Worm (Caenorhabditis elegans): ENCODE measurements around the gene nhr-260.

Gene nhr-260

DNA sequence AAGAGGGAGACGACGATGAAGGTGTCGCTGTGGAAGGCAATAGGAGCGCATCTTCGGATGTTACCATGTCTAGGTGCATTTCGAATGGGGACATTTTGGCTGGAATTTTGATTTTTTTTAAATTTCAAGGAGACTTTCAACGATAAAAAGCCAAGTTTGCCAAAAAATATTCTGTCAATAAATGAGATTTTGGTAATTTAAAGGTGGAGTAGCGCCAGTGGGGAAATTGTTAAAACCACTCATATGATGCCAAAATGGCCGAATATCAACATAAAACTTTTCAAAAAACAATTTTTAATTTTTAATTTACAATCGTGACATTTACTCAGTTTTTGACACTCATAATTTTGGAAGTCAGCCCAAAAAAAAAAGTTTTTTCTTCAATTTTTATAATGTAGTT, at the start of gene nhr-260:
Gene nhr-260, minus strand, starts transcription at position 101 of the 400 bp plus-strand sequence.
- TF ChIP-seq klf-2 (GFP tag; conservative IDR thresholded peaks at IDR 0.05): no peak

DNA sequence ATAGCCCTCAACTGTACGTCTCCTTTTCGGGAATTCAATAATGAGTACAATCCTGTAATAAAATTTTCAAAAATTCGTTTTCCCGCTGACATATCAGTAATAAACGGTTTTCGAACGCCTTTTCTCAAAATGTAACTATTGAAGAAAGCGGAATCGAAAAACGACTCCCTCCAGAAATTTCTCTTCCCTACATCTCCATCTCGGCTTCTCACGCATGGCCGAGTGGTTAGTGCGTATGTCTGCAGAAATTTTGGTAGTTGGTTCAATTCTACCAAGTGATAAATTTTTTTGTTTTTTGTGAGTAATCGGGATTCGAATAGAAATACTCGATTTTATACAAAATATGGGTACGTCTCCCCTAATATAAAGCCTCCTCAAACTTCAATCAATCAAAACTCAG, 49.7 kb upstream of the nhr-260 start:
- peak; percentile 93 for TF ChIP-seq ztf-23 (GFP tag; IDR thresholded peaks at IDR 0.05)
- TF ChIP-seq klf-2 (GFP tag; conservative IDR thresholded peaks at IDR 0.05): peak; percentile 93
- TF ChIP-seq T22C8.4 (GFP tag; IDR thresholded peaks at IDR 0.05): peak; percentile 85
- TF ChIP-seq ztf-29 (GFP tag; IDR thresholded peaks at IDR 0.05): peak; percentile 74; the same call in 1 of the 2 replicates
- TF ChIP-seq flt-1 (GFP tag; IDR thresholded peaks at IDR 0.05): peak; percentile 82
- peak; percentile 80 for TF ChIP-seq ref-1 (GFP tag; conservative IDR thresholded peaks at IDR 0.05)
- peak; percentile 92 for TF ChIP-seq tab-1 (GFP tag; IDR thresholded peaks at IDR 0.05)

DNA sequence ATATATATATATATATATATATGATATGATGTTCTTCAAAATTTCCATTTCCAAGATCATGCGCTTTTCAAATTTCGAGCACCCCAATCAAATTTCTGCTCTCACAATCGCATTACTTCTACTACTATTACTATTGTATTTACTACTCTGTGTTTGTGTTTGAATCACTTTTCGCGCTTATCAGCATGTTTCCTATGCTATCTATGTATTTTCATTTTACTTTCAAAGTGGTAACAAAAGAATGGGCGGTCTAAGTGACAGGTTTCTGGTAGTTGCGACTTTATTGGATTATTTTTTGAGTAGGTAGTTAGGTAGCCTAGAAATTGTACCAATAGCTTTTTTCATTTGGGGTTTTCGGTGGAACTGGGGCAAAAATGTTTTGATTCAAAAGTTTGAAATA, 46.7 kb upstream of the nhr-260 start:
- TF ChIP-seq tab-1 (GFP tag; IDR thresholded peaks at IDR 0.05) (no peak), ref-1 (GFP tag; conservative IDR thresholded peaks at IDR 0.05) (no peak), ztf-29 (GFP tag; IDR thresholded peaks at IDR 0.05) (no peak), flt-1 (GFP tag; IDR thresholded peaks at IDR 0.05) (no peak), cog-1 (tag; optimal IDR thresholded peaks at IDR 0.05) (no peak), klf-2 (GFP tag; conservative IDR thresholded peaks at IDR 0.05) (no peak), ztf-23 (GFP tag; IDR thresholded peaks at IDR 0.05) (no peak)

DNA sequence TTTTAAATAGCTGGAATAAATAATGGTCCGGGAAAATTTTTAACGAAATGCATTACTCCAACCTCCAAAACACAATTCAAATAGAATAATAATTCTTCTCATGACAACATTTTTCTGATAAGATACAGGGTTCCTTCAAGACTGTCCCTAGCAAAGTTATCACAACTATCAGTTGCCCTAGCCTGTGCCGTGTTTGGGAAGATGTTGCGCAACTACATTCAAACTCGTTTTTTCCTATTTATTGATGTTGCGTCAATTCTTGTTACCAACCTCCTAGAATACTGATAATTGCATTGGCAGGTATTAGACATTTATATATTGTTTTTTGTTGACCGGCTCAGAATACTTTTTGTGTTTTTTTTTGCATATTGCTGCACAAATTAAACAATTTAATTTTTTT, 43.6 kb upstream of the nhr-260 start:
- TF ChIP-seq T22C8.4 (GFP tag; IDR thresholded peaks at IDR 0.05) (no peak), ztf-23 (GFP tag; IDR thresholded peaks at IDR 0.05) (no peak), klf-2 (GFP tag; conservative IDR thresholded peaks at IDR 0.05) (no peak), med-1 (GFP tag; optimal IDR thresholded peaks at IDR 0.05; ENCODE audit: insufficient read depth) (no peak), ztf-29 (GFP tag; IDR thresholded peaks at IDR 0.05) (no peak), ref-1 (GFP tag; conservative IDR thresholded peaks at IDR 0.05) (no peak), flt-1 (GFP tag; IDR thresholded peaks at IDR 0.05) (no peak), tab-1 (GFP tag; IDR thresholded peaks at IDR 0.05) (no peak), cog-1 (tag; optimal IDR thresholded peaks at IDR 0.05) (no peak)

DNA sequence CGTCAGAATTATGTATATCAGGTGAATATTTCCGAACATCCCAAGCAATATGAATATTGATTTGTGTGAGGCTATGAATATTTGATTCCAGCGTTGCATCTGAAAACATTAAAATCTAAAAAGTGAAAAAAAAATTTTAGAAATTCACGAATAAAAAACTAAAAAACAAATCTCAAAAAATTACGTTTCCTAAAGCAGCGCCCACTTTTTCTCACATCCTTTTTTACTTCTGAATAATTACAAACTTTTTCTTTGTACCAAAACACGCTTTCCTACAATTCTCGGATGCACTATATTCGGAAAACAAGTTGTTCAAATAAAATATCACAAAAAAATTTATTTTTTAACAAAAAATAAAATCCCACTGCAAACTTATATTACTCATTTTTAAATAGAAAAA, 41.6 kb upstream of the nhr-260 start, which contains the start of gene srsx-8:
Gene srsx-8, minus strand, starts transcription at position 101 of the 400 bp plus-strand sequence.
- TF ChIP-seq ztf-29 (GFP tag; IDR thresholded peaks at IDR 0.05) (no peak), tab-1 (GFP tag; IDR thresholded peaks at IDR 0.05) (no peak), ref-1 (GFP tag; conservative IDR thresholded peaks at IDR 0.05) (no peak), T22C8.4 (GFP tag; IDR thresholded peaks at IDR 0.05) (no peak), med-1 (GFP tag; optimal IDR thresholded peaks at IDR 0.05; ENCODE audit: insufficient read depth) (no peak), cog-1 (tag; optimal IDR thresholded peaks at IDR 0.05) (no peak), klf-2 (GFP tag; conservative IDR thresholded peaks at IDR 0.05) (no peak), flt-1 (GFP tag; IDR thresholded peaks at IDR 0.05) (no peak), ztf-23 (GFP tag; IDR thresholded peaks at IDR 0.05) (no peak)

DNA sequence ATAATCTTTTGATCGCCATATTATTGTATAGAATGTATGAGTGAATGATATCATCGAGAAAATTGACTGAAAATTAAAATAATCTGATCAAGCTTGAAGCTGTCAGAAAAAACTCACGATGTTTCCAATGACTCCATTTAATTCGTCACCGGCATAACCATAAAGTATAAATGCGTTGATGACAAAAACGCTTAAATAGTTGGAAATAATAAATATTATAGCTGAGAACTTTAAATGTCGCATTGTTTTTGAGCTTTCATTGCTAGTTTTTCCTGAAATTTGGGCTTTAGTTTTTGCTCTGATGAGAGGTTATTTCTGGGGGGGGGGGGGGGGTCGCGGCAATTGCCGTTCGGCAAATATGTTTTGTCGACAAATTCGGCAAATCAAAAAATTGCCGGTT, 39.7 kb upstream of the nhr-260 start:
- TF ChIP-seq ztf-29 (GFP tag; IDR thresholded peaks at IDR 0.05) (no peak), cog-1 (tag; optimal IDR thresholded peaks at IDR 0.05) (no peak), ztf-23 (GFP tag; IDR thresholded peaks at IDR 0.05) (no peak), flt-1 (GFP tag; IDR thresholded peaks at IDR 0.05) (no peak), T22C8.4 (GFP tag; IDR thresholded peaks at IDR 0.05) (no peak), med-1 (GFP tag; optimal IDR thresholded peaks at IDR 0.05; ENCODE audit: insufficient read depth) (no peak), tab-1 (GFP tag; IDR thresholded peaks at IDR 0.05) (no peak), ref-1 (GFP tag; conservative IDR thresholded peaks at IDR 0.05) (no peak)

DNA sequence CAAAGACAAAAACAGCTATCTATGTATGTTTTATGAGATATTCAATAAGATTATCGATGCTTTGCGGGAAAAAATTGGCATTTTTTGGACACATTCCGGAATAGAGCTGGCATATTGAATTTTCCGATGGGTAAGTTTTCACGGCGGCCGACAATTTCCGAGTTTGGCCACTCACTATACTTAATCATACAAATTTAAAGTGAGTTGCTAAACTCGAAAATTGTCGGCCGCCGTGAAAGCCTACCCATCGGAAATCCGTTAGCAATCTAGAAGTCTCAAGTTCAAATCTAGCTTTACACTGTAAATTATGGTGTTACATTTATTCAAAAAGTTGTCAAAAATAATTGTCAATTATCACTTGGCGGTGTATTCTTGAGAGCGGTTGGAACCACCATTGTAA, 39.3 kb upstream of the nhr-260 start:
- TF ChIP-seq med-1 (GFP tag; optimal IDR thresholded peaks at IDR 0.05; ENCODE audit: insufficient read depth) (no peak), tab-1 (GFP tag; IDR thresholded peaks at IDR 0.05) (no peak), flt-1 (GFP tag; IDR thresholded peaks at IDR 0.05) (no peak), ztf-29 (GFP tag; IDR thresholded peaks at IDR 0.05) (no peak), cog-1 (tag; optimal IDR thresholded peaks at IDR 0.05) (no peak), T22C8.4 (GFP tag; IDR thresholded peaks at IDR 0.05) (no peak), ztf-23 (GFP tag; IDR thresholded peaks at IDR 0.05) (no peak), klf-2 (GFP tag; conservative IDR thresholded peaks at IDR 0.05) (no peak), ref-1 (GFP tag; conservative IDR thresholded peaks at IDR 0.05) (no peak)

DNA sequence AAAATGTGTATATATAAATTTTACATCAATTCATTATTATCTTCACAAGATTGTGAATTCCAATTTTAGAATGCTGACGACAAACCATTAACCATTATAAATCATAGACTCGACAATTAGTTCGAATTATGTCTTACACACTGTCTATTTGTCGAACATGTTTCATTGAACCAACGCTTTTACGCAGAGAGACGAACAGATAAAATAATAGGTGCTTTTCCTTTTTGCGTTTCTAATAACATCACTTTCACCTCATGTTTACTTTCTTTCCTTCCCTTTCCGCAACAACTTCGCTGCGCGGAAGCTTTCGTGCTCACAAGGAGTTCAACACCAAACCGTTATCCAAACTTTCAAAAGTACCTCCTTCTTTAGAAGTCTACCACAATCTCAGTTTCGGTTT, 36.4 kb upstream of the nhr-260 start, which contains the start of gene F52F10.2:
Gene F52F10.2, plus strand, starts transcription at position 301 of the 400 bp plus-strand sequence.
- TF ChIP-seq klf-2 (GFP tag; conservative IDR thresholded peaks at IDR 0.05) (no peak), ztf-29 (GFP tag; IDR thresholded peaks at IDR 0.05) (no peak), T22C8.4 (GFP tag; IDR thresholded peaks at IDR 0.05) (no peak), med-1 (GFP tag; optimal IDR thresholded peaks at IDR 0.05; ENCODE audit: insufficient read depth) (no peak)

DNA sequence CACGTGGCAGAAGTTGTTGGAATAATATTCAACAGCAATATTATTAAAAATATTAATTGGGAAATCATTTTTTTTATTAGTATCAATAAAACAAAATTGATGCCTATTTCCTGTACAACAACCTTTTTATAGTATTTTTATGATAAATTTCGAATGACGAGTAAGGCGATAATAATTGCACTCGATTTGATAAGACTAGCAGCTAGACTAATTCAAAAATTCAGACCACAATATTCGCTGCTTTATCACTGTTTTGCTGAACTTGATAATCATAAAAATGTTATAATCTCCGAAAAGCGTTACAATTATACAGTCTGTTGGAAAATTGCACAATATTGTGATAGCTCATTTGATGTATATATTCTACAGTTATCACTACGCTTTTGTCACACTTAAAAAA, 34.3 kb upstream of the nhr-260 start, which contains the start of gene oac-32:
Gene oac-32, minus strand, starts transcription at position 90 of the 400 bp plus-strand sequence.
- TF ChIP-seq ref-1 (GFP tag; conservative IDR thresholded peaks at IDR 0.05) (no peak), tab-1 (GFP tag; IDR thresholded peaks at IDR 0.05) (no peak), ztf-23 (GFP tag; IDR thresholded peaks at IDR 0.05) (no peak), med-1 (GFP tag; optimal IDR thresholded peaks at IDR 0.05; ENCODE audit: insufficient read depth) (no peak), T22C8.4 (GFP tag; IDR thresholded peaks at IDR 0.05) (no peak), klf-2 (GFP tag; conservative IDR thresholded peaks at IDR 0.05) (no peak), flt-1 (GFP tag; IDR thresholded peaks at IDR 0.05) (no peak)

DNA sequence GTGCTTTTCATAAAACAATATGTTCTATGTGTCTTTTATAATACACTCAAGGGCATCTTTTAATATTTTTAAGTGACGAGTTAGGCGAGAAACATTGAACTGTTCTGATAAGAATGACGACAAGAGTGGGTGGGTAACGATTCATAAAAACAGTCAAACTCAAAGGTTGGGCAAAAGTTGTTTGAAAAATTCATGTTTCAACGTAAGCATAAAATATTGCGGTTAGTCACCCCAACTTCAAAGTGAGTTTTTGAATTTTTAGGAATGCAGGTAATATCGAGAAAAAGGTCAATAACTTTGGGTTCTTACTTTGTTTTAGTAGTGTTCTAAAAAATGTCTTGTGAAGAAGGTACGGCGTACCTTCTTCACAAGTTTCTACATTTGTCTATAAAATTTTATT, 30.3 kb upstream of the nhr-260 start, which contains the start of gene oac-31:
Gene oac-31, minus strand, starts transcription at position 101 of the 400 bp plus-strand sequence.
- TF ChIP-seq ztf-29 (GFP tag; IDR thresholded peaks at IDR 0.05): no peak
- TF ChIP-seq T22C8.4 (GFP tag; IDR thresholded peaks at IDR 0.05): no peak
- no peak for TF ChIP-seq klf-2 (GFP tag; conservative IDR thresholded peaks at IDR 0.05)
- TF ChIP-seq tab-1 (GFP tag; IDR thresholded peaks at IDR 0.05): no peak
- TF ChIP-seq ref-1 (GFP tag; conservative IDR thresholded peaks at IDR 0.05): no peak
- TF ChIP-seq cog-1 (tag; optimal IDR thresholded peaks at IDR 0.05): no peak
- TF ChIP-seq flt-1 (GFP tag; IDR thresholded peaks at IDR 0.05): no peak
- no peak for TF ChIP-seq med-1 (GFP tag; optimal IDR thresholded peaks at IDR 0.05; ENCODE audit: insufficient read depth)
- no peak for TF ChIP-seq ztf-23 (GFP tag; IDR thresholded peaks at IDR 0.05)
